Worm (Caenorhabditis elegans): ENCODE results near the gene F43C1.7.

ce11 chrIII:4236178-4236577, 6.2 kb downstream of the F43C1.7 start:
- TF ChIP-seq ahr-1 (tag; optimal IDR thresholded peaks at IDR 0.05), result no peak
- no peak for TF ChIP-seq sox-4 (tag; optimal IDR thresholded peaks at IDR 0.05)
- no peak for TF ChIP-seq hlh-8 (tag; optimal IDR thresholded peaks at IDR 0.05)
- TF ChIP-seq elt-4 (tag; optimal IDR thresholded peaks at IDR 0.05), result no peak
- TF ChIP-seq ets-4 (tag; optimal IDR thresholded peaks at IDR 0.05), result no peak
- no peak for TF ChIP-seq nfya-1 (tag; optimal IDR thresholded peaks at IDR 0.05)
- no peak for TF ChIP-seq eyg-1 (tag; optimal IDR thresholded peaks at IDR 0.05)
- no peak for TF ChIP-seq pha-4 (tag; optimal IDR thresholded peaks at IDR 0.05)
- TF ChIP-seq tbx-2 (tag; optimal IDR thresholded peaks at IDR 0.05), result peak; percentile 24
- no peak for TF ChIP-seq dmd-4 (tag; optimal IDR thresholded peaks at IDR 0.05; ENCODE audit: borderline replicate concordance)
- no peak for TF ChIP-seq odd-2 (tag; optimal IDR thresholded peaks at IDR 0.05)
- TF ChIP-seq pqm-1 (tag; optimal IDR thresholded peaks at IDR 0.05), result no peak
